Fruit fly (Drosophila melanogaster) whole organism, embryonic: ENCODE measurements around the gene RanGAP.

Experiments
- Ada2b ChIP-seq: fragments of 200-800 bp; sonication (Bioruptor generic); IDR thresholded peaks from 2 replicates; pipeline ENCODE4 v1.3.6; 2022; ENCODE audit warnings: missing biosample characterization, missing genetic modification characterization
- Adf1 ChIP-seq: fragments of 200-800 bp; sonication (Bioruptor generic); IDR thresholded peaks from 2 replicates; pipeline ENCODE4 v1.3.6; 2022; ENCODE audit warnings: missing biosample characterization, missing genetic modification characterization
- CG10267 ChIP-seq: fragments of 200-800 bp; sonication (Bioruptor generic); optimal IDR thresholded peaks from 2 replicates; lab custom pipeline; 2018; ENCODE audit warnings: missing biosample characterization, mild to moderate bottlenecking, missing genetic modification characterization, moderate library complexity
- CG10321 ChIP-seq: fragments of 200-800 bp; sonication (Bioruptor generic); IDR thresholded peaks from 2 replicates; pipeline ENCODE4 v1.3.6; 2022; ENCODE audit warnings: missing biosample characterization, missing genetic modification characterization
- CG11504 ChIP-seq: fragments of 200-800 bp; sonication (Bioruptor generic); optimal IDR thresholded peaks from 3 replicates; lab custom pipeline; 2019; ENCODE audit warnings: missing biosample characterization, mild to moderate bottlenecking, missing genetic modification characterization, moderate library complexity
- CG11696 ChIP-seq: fragments of 200-800 bp; sonication (Bioruptor generic); IDR thresholded peaks from 2 replicates; pipeline ENCODE4 v1.3.6; 2022; ENCODE audit warnings: missing biosample characterization, missing genetic modification characterization
- CG15514 ChIP-seq: fragments of 200-800 bp; sonication (Bioruptor generic); optimal IDR thresholded peaks from 3 replicates; lab custom pipeline; 2017; ENCODE audit warnings: missing biosample characterization, missing genetic modification characterization, mild to moderate bottlenecking, moderate library complexity, missing genetic modification reagents
- CG17361 ChIP-seq: fragments of 200-800 bp; sonication (Bioruptor generic); IDR thresholded peaks from 3 replicates; pipeline ENCODE4 v1.3.6; 2022; ENCODE audit warnings: missing biosample characterization, missing genetic modification characterization
- CG17568 ChIP-seq: fragments of 200-800 bp; sonication (Bioruptor generic); optimal IDR thresholded peaks from 2 replicates; lab custom pipeline; 2018; ENCODE audit warnings: missing biosample characterization, mild to moderate bottlenecking, missing genetic modification characterization, moderate library complexity
- CG17829 ChIP-seq: fragments of 200-800 bp; optimal IDR thresholded peaks from 2 replicates; lab custom pipeline; 2019; ENCODE audit warnings: missing biosample characterization, mild to moderate bottlenecking, missing genetic modification characterization, moderate library complexity
- CG2199 ChIP-seq: fragments of 200-800 bp; sonication (Bioruptor generic); IDR thresholded peaks from 3 replicates; pipeline ENCODE4 v1.3.6; 2022; ENCODE audit warnings: missing biosample characterization, missing genetic modification characterization
- CG2712 ChIP-seq: fragments of 200-800 bp; optimal IDR thresholded peaks from 3 replicates; lab custom pipeline; 2019; ENCODE audit warnings: missing biosample characterization, mild to moderate bottlenecking, missing genetic modification characterization, moderate library complexity
- CG30403 ChIP-seq: fragments of 200-800 bp; sonication (Bioruptor generic); optimal IDR thresholded peaks from 3 replicates; lab custom pipeline; 2016; ENCODE audit warnings: missing biosample characterization, missing genetic modification characterization
- CG34422 ChIP-seq: fragments of 200-800 bp; sonication (Bioruptor generic); IDR thresholded peaks from 3 replicates; pipeline ENCODE4 v1.3.6; 2022; ENCODE audit warnings: missing biosample characterization, missing genetic modification characterization
- CG3847 ChIP-seq: fragments of 200-800 bp; sonication (Bioruptor generic); IDR thresholded peaks from 2 replicates; pipeline ENCODE4 v1.3.6; 2022; ENCODE audit warnings: missing biosample characterization, missing genetic modification characterization
- CG7271 ChIP-seq: fragments of 200-800 bp; sonication (Bioruptor generic); optimal IDR thresholded peaks from 2 replicates; lab custom pipeline; 2018; ENCODE audit warnings: missing biosample characterization, mild to moderate bottlenecking, missing genetic modification characterization, moderate library complexity
- CG7839 ChIP-seq: fragments of 200-800 bp; sonication (Bioruptor generic); optimal IDR thresholded peaks from 3 replicates; lab custom pipeline; 2018; ENCODE audit warnings: missing biosample characterization, mild to moderate bottlenecking, missing genetic modification characterization, moderate library complexity
- CG8290 ChIP-seq, 3 experiments: fragments of 200-800 bp; sonication (Bioruptor generic); optimal IDR thresholded peaks; 2 replicates each; lab custom pipeline; 2016 to 2019; ENCODE audit warnings: missing biosample characterization in 3 of 3, missing genetic modification characterization in 3 of 3, mild to moderate bottlenecking in 2 of 3, moderate library complexity in 1 of 3
- CG9609 ChIP-seq: fragments of 200-800 bp; sonication (Bioruptor generic); optimal IDR thresholded peaks from 3 replicates; lab custom pipeline; 2016; ENCODE audit warnings: missing biosample characterization, missing genetic modification characterization
- CoRest ChIP-seq: fragments of 200-800 bp; sonication (Bioruptor generic); optimal IDR thresholded peaks from 3 replicates; lab custom pipeline; 2018; ENCODE audit warnings: missing biosample characterization, mild to moderate bottlenecking, missing genetic modification characterization, moderate library complexity
- D19A ChIP-seq: fragments of 200-800 bp; optimal IDR thresholded peaks from 3 replicates; lab custom pipeline; 2019; ENCODE audit warnings: missing biosample characterization, mild to moderate bottlenecking, missing genetic modification characterization, moderate library complexity
- D19B ChIP-seq: fragments of 200-800 bp; sonication (Bioruptor generic); optimal IDR thresholded peaks from 2 replicates; lab custom pipeline; 2017; ENCODE audit warnings: missing biosample characterization, mild to moderate bottlenecking, missing genetic modification characterization
- Hr78 ChIP-seq, 2 experiments: fragments of 200-800 bp in 1 of 2; fragments of >200 bp in 1 of 2; sonication (Bioruptor generic) in 1 of 2; optimal IDR thresholded peaks; 2 replicates each; lab custom pipeline; 2017 to 2019; ENCODE audit warnings: missing biosample characterization in 2 of 2, missing genetic modification characterization in 2 of 2, mild to moderate bottlenecking in 1 of 2, moderate library complexity in 1 of 2
- Med ChIP-seq: fragments of 200-800 bp; sonication (Bioruptor generic); peaks from one replicate; lab custom pipeline; 2016; ENCODE audit warnings: missing biosample characterization, missing genetic modification characterization, mild to moderate bottlenecking, inconsistent platforms, moderate library complexity
- Pdp1 ChIP-seq, 2 experiments: fragments of 200-800 bp; sonication (Bioruptor generic); optimal IDR thresholded peaks; 3 replicates each; lab custom pipeline; 2016; ENCODE audit warnings: missing biosample characterization in 2 of 2, missing genetic modification characterization in 2 of 2, mild to moderate bottlenecking in 1 of 2, moderate library complexity in 1 of 2
- bowl ChIP-seq: fragments of 200-800 bp; sonication (Bioruptor generic); IDR thresholded peaks from 2 replicates; pipeline ENCODE4 v1.3.6; 2022; ENCODE audit warnings: missing biosample characterization, missing genetic modification characterization
- cad ChIP-seq: fragments of >200 bp; optimal IDR thresholded peaks from 2 replicates; lab custom pipeline; 2017; ENCODE audit warnings: missing biosample characterization, missing genetic modification characterization
- chinmo ChIP-seq: fragments of 200-800 bp; sonication (Bioruptor generic); IDR thresholded peaks from 4 replicates; pipeline ENCODE4 v1.3.6; 2022; ENCODE audit warnings: missing biosample characterization, missing genetic modification characterization; ENCODE audit not compliant: partially characterized antibody
- gro ChIP-seq: fragments of 200-800 bp; sonication (Bioruptor generic); optimal IDR thresholded peaks from 2 replicates; lab custom pipeline; 2016; ENCODE audit warnings: missing biosample characterization, missing genetic modification characterization
- hkb ChIP-seq, 2 experiments: fragments of 200-800 bp in 1 of 2; fragments of >200 bp in 1 of 2; sonication (Bioruptor generic) in 1 of 2; IDR thresholded peaks in 1 of 2; optimal IDR thresholded peaks in 1 of 2; 2 replicates each; pipeline versions ENCODE4 v1.3.6 to Lab custom; 2017 to 2022; ENCODE audit warnings: missing biosample characterization in 1 of 2, missing genetic modification characterization in 1 of 2
- inv ChIP-seq: fragments of 200-800 bp; sonication (Bioruptor generic); IDR thresholded peaks from 2 replicates; pipeline ENCODE4 v1.3.6; 2022; ENCODE audit warnings: missing biosample characterization, missing genetic modification characterization; ENCODE audit not compliant: partially characterized antibody
- nerfin-2 ChIP-seq: fragments of 200-800 bp; sonication (Bioruptor generic); IDR thresholded peaks from 2 replicates; pipeline ENCODE4 v1.3.6; 2022; ENCODE audit warnings: missing biosample characterization, missing genetic modification characterization; ENCODE audit not compliant: partially characterized antibody
- nom ChIP-seq: fragments of 200-800 bp; sonication (Bioruptor generic); optimal IDR thresholded peaks from 2 replicates; lab custom pipeline; 2017; ENCODE audit warnings: missing biosample characterization, missing genetic modification characterization, mild to moderate bottlenecking, moderate library complexity, missing genetic modification reagents
- phol ChIP-seq: fragments of 200-800 bp; sonication (Bioruptor generic); optimal IDR thresholded peaks from 3 replicates; lab custom pipeline; 2018; ENCODE audit warnings: missing biosample characterization, mild to moderate bottlenecking, missing genetic modification characterization, moderate library complexity
- sens ChIP-seq: fragments of 200-800 bp; sonication (Bioruptor generic); peaks from one replicate; lab custom pipeline; 2016; ENCODE audit warnings: missing biosample characterization, missing genetic modification characterization
- sna ChIP-seq: fragments of 200-800 bp; sonication (Bioruptor generic); IDR thresholded peaks from 2 replicates; pipeline ENCODE4 v1.3.6; 2022; ENCODE audit warnings: missing biosample characterization, missing genetic modification characterization; ENCODE audit not compliant: partially characterized antibody
- so ChIP-seq: fragments of 200-800 bp; sonication (Bioruptor generic); IDR thresholded peaks from 3 replicates; pipeline ENCODE4 v1.3.6; 2022; ENCODE audit warnings: missing biosample characterization, missing genetic modification characterization
- sqz ChIP-seq: fragments of 200-800 bp; sonication (Bioruptor generic); optimal IDR thresholded peaks from 3 replicates; lab custom pipeline; 2018; ENCODE audit warnings: missing biosample characterization, mild to moderate bottlenecking, missing genetic modification characterization
- sug ChIP-seq: fragments of 200-800 bp; optimal IDR thresholded peaks from 2 replicates; lab custom pipeline; 2019; ENCODE audit warnings: missing biosample characterization, mild to moderate bottlenecking, missing genetic modification characterization, moderate library complexity
- zen ChIP-seq: fragments of 200-800 bp; sonication (Bioruptor generic); optimal IDR thresholded peaks from 3 replicates; lab custom pipeline; 2018; ENCODE audit warnings: missing biosample characterization, mild to moderate bottlenecking, missing genetic modification characterization, moderate library complexity
- zfh1 ChIP-seq: fragments of 200-800 bp; sonication (Bioruptor generic); IDR thresholded peaks from 3 replicates; pipeline ENCODE4 v1.3.6; 2022; ENCODE audit warnings: missing biosample characterization, missing genetic modification characterization

Gene RanGAP

DNA sequence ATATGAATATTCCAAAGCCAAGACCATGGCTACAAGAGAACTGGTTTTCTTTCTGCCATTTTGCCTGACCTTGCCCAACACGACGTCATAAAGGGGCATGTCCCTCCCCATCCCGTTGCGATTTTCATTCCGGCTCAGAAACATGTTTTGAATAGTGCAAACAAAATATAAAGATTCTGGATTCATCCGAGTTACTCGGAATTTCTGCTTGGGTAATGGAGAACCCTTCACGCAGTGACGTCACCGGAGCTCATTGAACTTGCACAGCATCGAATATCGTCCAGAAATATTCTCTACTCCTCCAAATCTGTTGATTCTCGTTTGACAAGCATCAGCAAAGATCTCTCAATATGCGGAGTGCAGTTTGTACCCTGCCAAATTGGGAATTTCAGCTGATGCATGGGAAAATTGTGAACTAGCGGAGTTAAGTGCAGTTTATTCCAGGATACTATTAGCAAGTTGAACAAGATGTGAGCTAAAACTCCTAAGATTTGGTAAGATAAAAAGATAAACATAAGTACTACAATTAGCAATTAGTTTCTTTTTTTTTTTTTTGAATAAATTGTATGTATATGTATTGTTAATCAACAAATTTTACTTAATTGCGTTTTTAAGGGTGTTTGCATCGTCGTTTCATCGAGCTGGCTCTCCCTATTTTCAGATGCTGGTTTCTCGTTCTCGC is 12.5 kb downstream of the RanGAP start, which contains the start of gene CG10026:
CG10026 (plus strand) TSS at position 187 of the 682 bp plus-strand sequence.
- TF ChIP-seq CG11696 (no peak), Ada2b (GFP tag; lab: Robert Waterston, UW) (no peak), nom (GFP tag; lab: Kevin White, UChicago) (peak; percentile 15), CoRest (tag; lab: Kevin White, UChicago) (no peak), chinmo (0 out of 4 replicates have a peak, but pooled peaks have one; percentile 45), sens (GFP tag; lab: Kevin White, UChicago) (peak; percentile 23), CG11504 (no peak), inv (GFP tag; lab: Robert Waterston, UW) (no peak), Adf1 (no peak), gro (no peak), so (GFP tag; lab: Robert Waterston, UW) (no peak), D19A (peak; percentile 89)
- TF ChIP-seq, all 482 proteins: peak for 4

DNA sequence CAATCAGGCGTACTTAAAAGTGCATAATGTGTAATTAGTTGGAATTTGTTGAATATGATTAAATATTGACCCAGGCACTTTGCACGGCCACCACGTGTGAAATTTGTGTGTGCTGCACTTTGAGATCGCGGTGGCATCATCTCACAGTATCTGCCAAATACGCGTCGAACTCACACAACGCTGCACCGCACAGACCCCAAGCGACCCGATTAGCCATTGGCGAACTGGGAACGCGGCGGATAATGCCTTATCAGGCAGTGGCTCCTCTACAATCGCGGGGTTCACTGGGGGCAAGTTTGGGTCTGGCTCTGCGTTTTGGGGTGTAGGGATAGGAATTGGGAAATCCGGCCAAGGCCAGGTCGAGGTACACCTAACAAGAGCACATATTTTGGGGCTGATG is 13.4 kb downstream of the RanGAP start:
- TF ChIP-seq nerfin-2 (GFP tag; lab: Robert Waterston, UW) (0 out of 2 replicates have a peak, but pooled peaks have one; percentile 23), CG34422 (GFP tag; lab: Robert Waterston, UW) (no peak), Med (GFP tag; lab: Kevin White, UChicago) (peak; percentile 1), CG30403 (GFP tag; lab: Kevin White, UChicago) (no peak), sens (GFP tag; lab: Kevin White, UChicago) (no peak), CG17829 (no peak), CG3847 (GFP tag; lab: Robert Waterston, UW) (no peak), Hr78 (GFP tag; optimal IDR thresholded peaks at IDR 0.05; lab: Kevin White, UChicago) (peak in 1 of 2 experiments; percentile 69), sug (tag; lab: Kevin White, UChicago) (peak; percentile 6)
- TF ChIP-seq, all 482 proteins: peak for 4

DNA sequence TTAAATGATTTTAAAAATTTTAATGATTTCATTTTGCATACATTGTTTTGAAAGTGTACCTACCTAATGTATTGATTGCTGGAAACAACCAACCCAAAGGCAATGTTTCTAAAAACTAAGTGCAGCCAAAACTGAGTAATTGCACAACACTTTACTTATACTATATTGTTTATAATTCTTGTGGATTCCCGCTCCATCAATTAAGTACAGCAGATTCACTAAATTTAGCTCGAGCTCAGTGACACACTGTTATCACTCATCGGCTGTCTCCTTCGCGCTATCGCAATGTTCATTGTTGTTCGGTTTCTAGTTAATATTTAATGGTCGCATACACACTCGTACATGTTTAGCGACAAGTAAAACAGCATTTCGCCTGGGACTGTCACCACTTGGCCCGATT is 14.0 kb downstream of the RanGAP start:
- peak in 1 of 2 experiments; percentile 6 for TF ChIP-seq Pdp1 (GFP tag; optimal IDR thresholded peaks at IDR 0.05; lab: Kevin White, UChicago)
- no peak for TF ChIP-seq sna (GFP tag; lab: Robert Waterston, UW)

DNA sequence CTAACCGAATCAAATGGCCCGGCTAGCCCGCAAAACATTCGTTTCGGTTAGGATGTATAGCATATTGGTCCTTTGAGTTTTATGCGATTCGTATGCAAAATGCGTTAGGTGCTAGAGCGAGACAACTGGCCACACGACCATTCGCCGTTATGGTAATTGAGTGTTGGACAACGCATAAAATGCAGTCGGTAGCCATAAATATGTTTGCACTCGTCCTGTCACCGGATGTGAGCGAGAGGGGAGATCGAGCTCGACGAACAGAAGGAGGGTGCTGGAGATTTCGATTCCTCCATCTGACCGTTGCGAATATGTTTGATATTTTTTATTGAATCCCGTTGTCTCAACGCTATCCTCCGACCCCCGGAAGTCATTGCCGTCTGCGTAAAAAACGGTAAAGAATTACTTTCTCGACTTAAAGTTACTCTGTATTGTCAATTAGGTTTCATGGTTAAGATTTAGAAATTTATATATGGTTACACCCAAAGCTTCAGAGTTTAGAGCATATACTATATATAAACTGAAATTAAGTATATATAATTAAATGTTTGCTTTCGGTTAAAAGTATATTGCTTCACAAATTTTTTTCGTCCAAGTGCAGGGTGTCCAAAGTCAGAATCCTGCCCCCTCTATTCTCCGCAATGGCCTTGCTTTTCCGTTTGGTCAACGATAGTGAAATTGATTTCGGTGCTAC is 16.3 kb downstream of the RanGAP start:
- TF ChIP-seq CG7271 (peak; percentile 76), hkb (optimal IDR thresholded peaks at IDR 0.05; lab: Kevin White, UChicago) (no peak), hkb (GFP tag; IDR thresholded peaks at IDR 0.05; lab: Robert Waterston, UW) (no peak), CG9609 (no peak), CG10267 (tag; lab: Kevin White, UChicago) (peak; percentile 61), CG17568 (GFP tag; lab: Kevin White, UChicago) (no peak), cad (GFP tag; lab: Kevin White, UChicago) (peak; percentile 24), Hr78 (GFP tag; optimal IDR thresholded peaks at IDR 0.05; lab: Kevin White, UChicago) (no peak), CG17361 (GFP tag; lab: Robert Waterston, UW) (0 out of 3 replicates have a peak, but pooled peaks have one; percentile 10), D19B (GFP tag; lab: Kevin White, UChicago) (peak; percentile 58), CG10321 (GFP tag; lab: Robert Waterston, UW) (0 out of 2 replicates have a peak, but pooled peaks have one; percentile 32), D19A (peak; percentile 16), CG2199 (GFP tag; lab: Robert Waterston, UW) (no peak), zen (peak; percentile 47), sqz (GFP tag; lab: Kevin White, UChicago) (peak; percentile 9), CG7839 (tag; lab: Kevin White, UChicago) (peak; percentile 7), bowl (GFP tag; lab: Robert Waterston, UW) (no peak), CG8290 (GFP tag; optimal IDR thresholded peaks at IDR 0.05; lab: Kevin White, UChicago) (peak; percentile 9), CG8290 (tag; optimal IDR thresholded peaks at IDR 0.05; lab: Kevin White, UChicago) (no peak), sens (GFP tag; lab: Kevin White, UChicago) (peak; percentile 24), CG15514 (GFP tag; lab: Kevin White, UChicago) (no peak), CG2712 (tag; lab: Kevin White, UChicago) (peak; percentile 5), zfh1 (GFP tag; lab: Robert Waterston, UW) (0 out of 3 replicates have a peak, but pooled peaks have one; percentile 23), phol (tag; lab: Kevin White, UChicago) (peak; percentile 67)
